Worm (Caenorhabditis elegans) whole organism, L1 larva: ENCODE data around the gene vars-1.
A peak's percentile ranks its signal among the peaks of the same experiment; 100 is the strongest.

Source experiments
- fkh-10 ChIP-seq: sonication (generic microtip); optimal IDR thresholded peaks from 2 replicates; lab custom pipeline; 2017; ENCODE audit warnings: missing biosample characterization, missing genetic modification reagents, missing genetic modification characterization
- lin-13 ChIP-seq: fragments of 150-350 bp; optimal IDR thresholded peaks from 2 replicates; lab custom pipeline; 2014; ENCODE audit warnings: missing biosample characterization, missing genetic modification reagents, missing genetic modification characterization
- mef-2 ChIP-seq: fragments of 150-350 bp; optimal IDR thresholded peaks from 2 replicates; lab custom pipeline; 2014; ENCODE audit warnings: missing biosample characterization, missing genetic modification characterization
- nhr-20 ChIP-seq: sonication (generic microtip); optimal IDR thresholded peaks from 2 replicates; lab custom pipeline; 2016; ENCODE audit warnings: mild to moderate bottlenecking, missing genetic modification characterization, missing compliant biosample characterization
- nhr-76 ChIP-seq: sonication (generic microtip); optimal IDR thresholded peaks from 2 replicates; lab custom pipeline; 2017; ENCODE audit warnings: missing biosample characterization, missing genetic modification characterization
- pag-3 ChIP-seq: sonication (generic microtip); optimal IDR thresholded peaks from 2 replicates; lab custom pipeline; 2017; ENCODE audit warnings: missing genetic modification characterization, mild to moderate bottlenecking, missing compliant biosample characterization, antibody characterized with exemption, borderline replicate concordance; ENCODE audit not compliant: insufficient read depth
- pax-3 ChIP-seq: fragments of 200-800 bp; sonication (Bioruptor generic); optimal IDR thresholded peaks from 2 replicates; lab custom pipeline; 2018; ENCODE audit warnings: mild to moderate bottlenecking, missing genetic modification characterization, moderate library complexity, missing compliant biosample characterization
- unc-130 ChIP-seq: fragments of 150-350 bp; optimal IDR thresholded peaks from 2 replicates; lab custom pipeline; 2017; ENCODE audit warnings: missing biosample characterization, missing genetic modification characterization, inconsistent platforms
- unc-98 ChIP-seq: fragments of 200-800 bp; sonication (Bioruptor generic); IDR thresholded peaks from 2 replicates; pipeline ENCODE4 v1.3.6; 2022; ENCODE audit warnings: missing genetic modification characterization, missing compliant biosample characterization

ce11 chrV:8027429-8028142 is 3.6 kb upstream of the vars-1 start:
- no peak for TF ChIP-seq unc-98
- no peak for TF ChIP-seq lin-13 (GFP tag; lab: Kevin White, UChicago)
- TF ChIP-seq pag-3 (tag; lab: Kevin White, UChicago): no peak
- no peak for TF ChIP-seq mef-2 (tag; lab: Kevin White, UChicago)
- TF ChIP-seq nhr-76 (tag; lab: Kevin White, UChicago): no peak
- no peak for TF ChIP-seq fkh-10 (GFP tag; lab: Kevin White, UChicago)
- TF ChIP-seq pax-3 (tag; lab: Kevin White, UChicago): no peak
- peak; percentile 56 for TF ChIP-seq nhr-20
- TF ChIP-seq unc-130 (tag; lab: Kevin White, UChicago): no peak
